Worm (Caenorhabditis elegans): Measurements from ENCODE around the gene mig-15.

ce11 chrX:10462391-10462790 is 33.9 kb upstream of the mig-15 start:
- no peak for TF ChIP-seq unc-62 (GFP tag; optimal IDR thresholded peaks at IDR 0.05)
- no peak for TF ChIP-seq nhr-11 (tag; optimal IDR thresholded peaks at IDR 0.05)
- TF ChIP-seq mab-5 (tag; optimal IDR thresholded peaks at IDR 0.05), result no peak
- TF ChIP-seq nhr-237 (tag; optimal IDR thresholded peaks at IDR 0.05), result no peak
- TF ChIP-seq mdl-1 (tag; optimal IDR thresholded peaks at IDR 0.05), result no peak
- TF ChIP-seq nhr-12 (tag; optimal IDR thresholded peaks at IDR 0.05), result no peak
- TF ChIP-seq lin-39 (tag; optimal IDR thresholded peaks at IDR 0.05), result no peak
- TF ChIP-seq snpc-4 (tag; optimal IDR thresholded peaks at IDR 0.05), result no peak
- no peak for TF ChIP-seq zag-1 (tag; optimal IDR thresholded peaks at IDR 0.05)
- no peak for TF ChIP-seq ceh-82 (tag; optimal IDR thresholded peaks at IDR 0.05)
- no peak for TF ChIP-seq nhr-23 (tag; optimal IDR thresholded peaks at IDR 0.05)
- TF ChIP-seq ama-1 (optimal IDR thresholded peaks at IDR 0.05), result no peak
- no peak for TF ChIP-seq lin-11 (tag; optimal IDR thresholded peaks at IDR 0.05)
- TF ChIP-seq ZK546.5 (tag; optimal IDR thresholded peaks at IDR 0.05), result no peak

Measured in whole organism, L2 larva.